Worm (Caenorhabditis elegans): Measurements from ENCODE around the gene R11G1.1.

DNA sequence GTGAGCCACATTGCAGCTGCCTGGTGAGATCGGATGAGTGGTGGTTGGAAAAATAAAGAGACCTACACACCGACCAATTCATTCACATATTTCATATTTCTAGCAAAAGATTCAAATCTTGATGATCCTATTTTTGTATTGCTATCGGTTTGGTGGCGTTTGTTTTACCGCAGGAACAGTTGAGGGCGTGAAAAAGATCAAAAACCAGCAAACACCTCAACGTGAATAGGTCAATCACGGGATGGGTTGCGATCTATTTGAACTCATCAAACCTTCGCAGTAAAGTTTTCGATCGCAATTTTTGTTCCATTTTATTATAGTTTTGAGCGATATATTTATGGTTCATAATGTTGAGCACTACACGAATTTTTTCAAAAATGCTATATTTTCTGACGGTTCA, 42.6 kb downstream of the R11G1.1 start:
- TF ChIP-seq elt-3 (tag; optimal IDR thresholded peaks at IDR 0.05) (no peak), nhr-76 (tag; optimal IDR thresholded peaks at IDR 0.05) (no peak)
